Fruit fly (Drosophila melanogaster): ENCODE results near the gene Kots.
A peak's percentile ranks its signal among the peaks of the same experiment; 100 is the strongest.

The Kots gene

dm6 chr3R:13921806-13922515 lies 42.0 kb downstream of the Kots start (continued):
- TF ChIP-seq CG8765 (GFP tag; IDR thresholded peaks at IDR 0.05) (no peak), zen2 (GFP tag; IDR thresholded peaks at IDR 0.05; ENCODE audit: partially characterized antibody) (no peak; the same call in 2 of the 3 replicates), pzg (GFP tag; optimal IDR thresholded peaks at IDR 0.05) (no peak), psq (GFP tag; optimal IDR thresholded peaks at IDR 0.05) (no peak), CG8478 (optimal IDR thresholded peaks at IDR 0.05) (no peak), Sry-β (GFP tag; optimal IDR thresholded peaks at IDR 0.05) (peak; percentile 21), CG7786 (GFP tag; optimal IDR thresholded peaks at IDR 0.05) (no peak), D19A (tag; optimal IDR thresholded peaks at IDR 0.05) (peak; percentile 36), CG17328 (GFP tag; IDR thresholded peaks at IDR 0.05) (no peak), CG11695 (GFP tag; IDR thresholded peaks at IDR 0.05) (no peak), CG13894 (tag; optimal IDR thresholded peaks at IDR 0.05) (no peak), slp2 (GFP tag; optimal IDR thresholded peaks at IDR 0.05) (no peak), Hr51 (GFP tag; optimal IDR thresholded peaks at IDR 0.05) (no peak), Taf1 (GFP tag; IDR thresholded peaks at IDR 0.05) (no peak), ash1 (GFP tag; optimal IDR thresholded peaks at IDR 0.05) (no peak), dmrt99B (tag; optimal IDR thresholded peaks at IDR 0.05) (peak; percentile 37), sr (GFP tag; IDR thresholded peaks at IDR 0.05) (no peak), caup (GFP tag; optimal IDR thresholded peaks at IDR 0.05; ENCODE audit: severe bottlenecking) (no peak), cas (GFP tag; IDR thresholded peaks at IDR 0.05) (no peak), amos (GFP tag; IDR thresholded peaks at IDR 0.05; ENCODE audit: partially characterized antibody) (no peak), unpg (GFP tag; optimal IDR thresholded peaks at IDR 0.05) (no peak), CG11560 (tag; IDR thresholded peaks at IDR 0.05) (no peak), da (GFP tag; optimal IDR thresholded peaks at IDR 0.05) (no peak), lola (GFP tag; optimal IDR thresholded peaks at IDR 0.05) (peak in 1 of 3 experiments; percentile 19), Spps (tag; optimal IDR thresholded peaks at IDR 0.05) (peak; percentile 43), HmgD (GFP tag; optimal IDR thresholded peaks at IDR 0.05) (no peak), twi (tag; optimal IDR thresholded peaks at IDR 0.05) (no peak), CG10959 (GFP tag; IDR thresholded peaks at IDR 0.05) (no peak), CG6689 (GFP tag; IDR thresholded peaks at IDR 0.05) (peak; percentile 53; the same call in 1 of the 2 replicates), CG32532 (GFP tag; IDR thresholded peaks at IDR 0.05) (no peak), CG34224 (GFP tag; IDR thresholded peaks at IDR 0.05; ENCODE audit: partially characterized antibody) (no peak), Usf (GFP tag; optimal IDR thresholded peaks at IDR 0.05) (no peak), CG10267 (tag; optimal IDR thresholded peaks at IDR 0.05) (peak; percentile 23), Hr78 (GFP tag; optimal IDR thresholded peaks at IDR 0.05) (no peak), odd (GFP tag; optimal IDR thresholded peaks at IDR 0.05) (no peak), zfh2 (GFP tag; optimal IDR thresholded peaks at IDR 0.05) (no peak), CG4360 (GFP tag; IDR thresholded peaks at IDR 0.05) (peak; percentile 67), CG12299 (tag; optimal IDR thresholded peaks at IDR 0.05) (no peak), Bdp1 (GFP tag; optimal IDR thresholded peaks at IDR 0.05) (no peak), wor (GFP tag; IDR thresholded peaks at IDR 0.05) (no peak), Bteb2 (GFP tag; optimal IDR thresholded peaks at IDR 0.05) (no peak), CG4730 (GFP tag; IDR thresholded peaks at IDR 0.05) (no peak), en (GFP tag; optimal IDR thresholded peaks at IDR 0.05) (no peak), fd3F (GFP tag; optimal IDR thresholded peaks at IDR 0.05) (no peak), Elba2 (GFP tag; optimal IDR thresholded peaks at IDR 0.05) (no peak), Dip2 (GFP tag; IDR thresholded peaks at IDR 0.05) (no peak), CG31388 (GFP tag; optimal IDR thresholded peaks at IDR 0.05) (no peak), Hand (GFP tag; optimal IDR thresholded peaks at IDR 0.05) (no peak), ERR (GFP tag; optimal IDR thresholded peaks at IDR 0.05) (no peak), ind (GFP tag; optimal IDR thresholded peaks at IDR 0.05) (no peak)
